Fruit fly (Drosophila melanogaster) S2 (cell line): Measurements from ENCODE around the gene Or30a.

Experiments used
- CG8478 ChIP-seq: fragments of >200 bp; optimal IDR thresholded peaks from 2 replicates; lab custom pipeline; 2018
- CTCF ChIP-seq, 2 experiments: fragments of >200 bp; optimal IDR thresholded peaks; 2 replicates each; lab custom pipeline; 2018

The Or30a gene

dm6 chr2L:9130934-9131333 lies 19.3 kb downstream of the Or30a start:
- no peak for TF ChIP-seq CTCF (optimal IDR thresholded peaks at IDR 0.05; lab: Kevin White, UChicago)
- TF ChIP-seq CG8478 (lab: Kevin White, UChicago), result no peak

dm6 chr2L:9133169-9133568 lies 21.6 kb downstream of the Or30a start:
- no peak for TF ChIP-seq CG8478 (lab: Kevin White, UChicago)

- TF ChIP-seq CG8478 (lab: Kevin White, UChicago) (no peak), CTCF (optimal IDR thresholded peaks at IDR 0.05; lab: Kevin White, UChicago) (no peak)
Observed at dm6 chr2L:9134209-9134608, 22.6 kb downstream of the Or30a start.

- TF ChIP-seq CTCF (optimal IDR thresholded peaks at IDR 0.05; lab: Kevin White, UChicago) (no peak), CG8478 (lab: Kevin White, UChicago) (no peak)
Observed at dm6 chr2L:9134940-9135339, 23.3 kb downstream of the Or30a start.

DNA sequence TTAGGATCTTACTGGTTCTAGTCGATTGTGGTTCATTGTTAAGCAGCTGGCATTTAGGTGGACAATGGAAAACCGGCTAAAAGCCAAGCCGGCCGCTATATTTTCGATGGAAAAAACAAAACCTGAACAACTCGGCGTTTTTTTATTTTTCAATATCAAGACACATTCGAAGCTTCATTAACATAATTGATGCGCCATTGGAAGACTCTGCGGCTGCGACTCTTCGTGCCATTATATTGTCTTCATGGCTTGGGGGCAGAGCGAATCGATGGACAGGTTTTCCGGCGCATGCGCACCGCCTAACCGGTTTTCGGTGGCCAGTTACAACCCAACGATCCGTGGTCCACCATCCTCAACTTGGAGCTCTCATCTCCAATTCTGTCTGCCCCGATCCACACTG lies 25.1 kb downstream of the Or30a start:
- TF ChIP-seq CG8478 (lab: Kevin White, UChicago) (no peak), CTCF (optimal IDR thresholded peaks at IDR 0.05; lab: Kevin White, UChicago) (no peak)

- TF ChIP-seq CTCF (optimal IDR thresholded peaks at IDR 0.05; lab: Kevin White, UChicago) (no peak), CG8478 (lab: Kevin White, UChicago) (no peak)
Observed at dm6 chr2L:9140945-9141440, 29.4 kb downstream of the Or30a start.

dm6 chr2L:9145761-9146160 lies 34.1 kb downstream of the Or30a start:
- TF ChIP-seq CG8478 (lab: Kevin White, UChicago) (no peak), CTCF (optimal IDR thresholded peaks at IDR 0.05; lab: Kevin White, UChicago) (no peak)

- no peak for TF ChIP-seq CTCF (optimal IDR thresholded peaks at IDR 0.05; lab: Kevin White, UChicago)
- no peak for TF ChIP-seq CG8478 (lab: Kevin White, UChicago)
Observed at dm6 chr2L:9146270-9146975, 34.8 kb downstream of the Or30a start.

DNA sequence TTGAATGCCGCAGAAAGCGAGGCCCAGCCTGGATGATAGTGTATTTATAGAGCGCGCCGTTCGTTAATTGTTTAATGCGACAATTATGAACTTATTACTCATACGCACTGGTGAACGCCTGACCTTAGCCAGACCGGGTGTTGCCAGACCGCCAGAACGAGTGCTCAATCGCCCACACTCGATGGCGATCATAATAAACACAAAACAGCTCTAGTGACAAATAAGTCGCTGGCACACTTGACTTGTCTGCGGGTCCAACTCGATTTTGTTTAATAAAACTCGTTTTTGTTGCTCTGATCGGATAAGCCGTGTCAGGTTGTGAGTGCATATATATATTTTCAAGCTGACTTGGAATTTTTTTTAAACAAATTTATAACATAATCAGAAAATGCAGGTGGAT lies 36.5 kb downstream of the Or30a start:
- TF ChIP-seq CTCF (optimal IDR thresholded peaks at IDR 0.05; lab: Kevin White, UChicago) (no peak), CG8478 (lab: Kevin White, UChicago) (no peak)

- TF ChIP-seq CTCF (optimal IDR thresholded peaks at IDR 0.05; lab: Kevin White, UChicago) (no peak), CG8478 (lab: Kevin White, UChicago) (no peak)
Observed at dm6 chr2L:9149426-9149825, 37.8 kb downstream of the Or30a start.

DNA sequence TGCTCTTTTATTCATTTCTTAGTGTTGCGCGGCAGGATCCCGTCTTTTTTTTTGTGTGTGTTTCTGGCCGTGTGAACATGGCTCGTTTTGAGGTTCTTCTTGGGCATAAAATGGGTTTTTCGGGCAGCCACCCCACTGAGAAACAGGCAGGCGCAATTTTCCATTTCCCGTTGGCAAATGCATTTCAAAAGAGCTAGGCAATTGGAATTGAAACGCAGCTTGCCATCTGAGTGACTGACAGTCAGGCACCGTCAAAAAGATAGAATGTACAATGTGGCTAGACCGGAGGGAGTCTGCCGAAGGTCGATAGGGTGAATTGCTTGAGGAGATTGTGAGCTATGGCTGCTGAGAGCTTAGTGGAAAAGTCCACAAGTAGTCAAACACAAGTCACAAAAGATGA lies 38.5 kb downstream of the Or30a start:
- no peak for TF ChIP-seq CG8478 (lab: Kevin White, UChicago)
- TF ChIP-seq CTCF (optimal IDR thresholded peaks at IDR 0.05; lab: Kevin White, UChicago), result no peak

- TF ChIP-seq CG8478 (lab: Kevin White, UChicago) (no peak), CTCF (optimal IDR thresholded peaks at IDR 0.05; lab: Kevin White, UChicago) (no peak)
Observed at dm6 chr2L:9150805-9151204, 39.2 kb downstream of the Or30a start.

dm6 chr2L:9157770-9158169 lies 46.2 kb downstream of the Or30a start:
- TF ChIP-seq CG8478 (lab: Kevin White, UChicago), result no peak
- no peak for TF ChIP-seq CTCF (optimal IDR thresholded peaks at IDR 0.05; lab: Kevin White, UChicago)

DNA sequence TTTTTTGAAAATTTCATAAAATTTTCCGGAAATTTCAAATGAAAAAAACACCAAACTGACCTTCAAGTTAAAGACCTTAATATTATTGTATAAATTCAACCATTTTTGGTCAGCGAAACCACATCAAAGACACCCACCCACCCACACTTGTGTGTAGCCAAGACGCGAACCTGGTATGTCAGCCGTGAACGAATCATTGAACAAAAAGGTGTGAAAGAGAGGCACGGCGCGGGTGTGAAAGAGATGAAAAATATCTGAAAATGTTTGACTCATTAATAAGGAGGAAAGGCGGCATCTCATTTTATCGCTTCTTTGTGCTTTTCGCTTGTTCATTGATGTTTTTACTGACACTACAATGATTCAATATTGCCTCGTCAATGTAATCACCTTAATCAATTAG lies 46.7 kb downstream of the Or30a start:
- TF ChIP-seq CG8478 (lab: Kevin White, UChicago) (no peak), CTCF (optimal IDR thresholded peaks at IDR 0.05; lab: Kevin White, UChicago) (peak; percentile 49 to 60)

DNA sequence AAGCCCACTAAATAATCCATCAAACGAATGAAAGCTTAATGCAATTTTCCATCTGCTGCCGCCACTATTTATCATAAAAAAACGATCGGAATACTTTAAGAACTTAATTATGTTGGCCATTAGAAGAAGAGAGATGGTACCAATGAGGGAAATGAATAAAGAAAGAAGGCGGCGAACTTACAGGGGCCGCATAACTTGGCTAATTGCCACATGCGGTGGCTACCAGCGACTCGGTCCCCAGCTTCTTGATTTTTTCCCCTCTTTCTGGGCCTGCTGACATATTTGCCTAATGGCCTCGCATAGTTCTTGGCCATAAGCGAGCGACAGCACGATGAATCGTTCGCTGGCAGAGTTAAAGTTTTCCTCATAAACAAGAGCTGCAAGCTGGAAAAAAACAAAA lies 48.5 kb downstream of the Or30a start:
- TF ChIP-seq CTCF (optimal IDR thresholded peaks at IDR 0.05; lab: Kevin White, UChicago), result no peak
- TF ChIP-seq CG8478 (lab: Kevin White, UChicago), result no peak
